Worm (Caenorhabditis elegans) whole organism, dauer: ENCODE data around the gene bir-1.

ENCODE experiments used
- unc-62 ChIP-seq: sonication (generic microtip); optimal IDR thresholded peaks from 2 replicates; lab custom pipeline; 2017; ENCODE audit warnings: missing biosample characterization, missing genetic modification reagents, missing genetic modification characterization

Gene bir-1

DNA sequence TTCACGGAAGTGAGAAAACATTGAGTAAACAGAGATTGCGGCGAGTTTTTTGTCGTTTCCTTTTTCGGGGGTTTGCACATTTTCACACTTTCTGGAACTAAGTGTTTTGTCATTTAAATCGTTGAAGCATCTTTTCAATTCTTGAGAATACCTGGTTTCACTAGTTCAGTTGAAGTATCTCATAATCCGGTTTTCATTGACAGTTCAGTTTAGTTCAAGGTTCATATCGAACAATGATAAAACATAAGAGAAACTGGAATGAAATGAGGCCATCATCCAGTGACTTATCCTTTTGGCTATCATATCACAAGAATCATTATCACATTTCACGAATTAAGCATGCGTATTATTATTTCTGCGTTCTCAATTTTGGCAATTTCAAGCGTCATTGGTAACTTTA lies 22.9 kb downstream of the bir-1 start, which contains the start of gene F46F3.3:
F46F3.3 (plus strand) TSS at position 301 of the 400 bp plus-strand sequence.
- no peak for TF ChIP-seq unc-62 (GFP tag; lab: Kevin White, UChicago)

DNA sequence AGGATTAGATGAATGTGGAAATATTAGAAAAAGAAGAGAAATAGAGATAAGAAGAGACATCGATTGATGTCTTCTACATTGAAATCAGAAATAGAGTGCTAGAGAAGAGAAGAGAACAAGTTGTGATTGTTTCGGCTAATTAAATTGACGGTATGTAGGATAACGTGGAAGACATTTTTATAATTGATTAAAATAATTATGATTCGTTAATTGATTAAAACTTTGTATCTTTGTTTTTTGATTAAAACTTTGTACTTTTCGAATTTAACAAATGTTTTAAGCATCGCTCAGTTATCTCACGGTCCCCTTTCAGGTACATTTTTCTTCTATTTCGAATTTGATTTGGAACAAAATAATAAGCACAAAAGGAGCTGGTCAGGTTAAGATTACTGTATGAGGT lies 28.2 kb downstream of the bir-1 start, which contains the start of gene lgc-44:
lgc-44 (minus strand) TSS at position 101 of the 400 bp plus-strand sequence.
- TF ChIP-seq unc-62 (GFP tag; lab: Kevin White, UChicago) = no peak

DNA sequence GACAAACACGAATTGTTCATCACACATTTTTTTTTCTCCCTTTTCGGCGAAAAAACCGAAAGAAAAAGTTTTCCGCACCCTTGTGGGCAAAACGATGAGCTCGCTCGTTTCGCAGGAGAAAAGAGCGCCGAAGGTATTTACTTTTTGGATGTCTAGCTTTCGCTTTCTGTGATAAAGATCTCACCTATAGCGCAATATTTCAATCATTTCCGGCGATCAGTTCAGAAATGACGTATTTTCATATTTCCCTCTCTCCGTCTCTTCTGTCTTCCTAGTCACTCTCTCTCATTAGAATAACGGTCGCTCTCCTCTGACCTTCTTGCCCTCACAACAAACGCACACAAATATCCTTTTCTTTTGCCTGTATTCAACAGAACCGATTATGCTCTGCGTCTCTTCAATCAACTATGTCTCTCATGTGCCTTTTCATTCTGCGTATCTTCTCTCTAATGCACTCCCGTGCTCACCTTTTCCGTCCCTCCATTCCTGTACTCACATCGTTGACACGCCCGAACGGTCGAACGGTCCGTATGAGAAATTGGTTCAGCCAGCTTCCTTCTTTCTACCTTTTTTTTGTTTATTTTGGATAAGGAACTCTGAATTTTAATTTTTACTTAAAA lies 29.6 kb downstream of the bir-1 start:
- TF ChIP-seq unc-62 (GFP tag; lab: Kevin White, UChicago) = no peak

DNA sequence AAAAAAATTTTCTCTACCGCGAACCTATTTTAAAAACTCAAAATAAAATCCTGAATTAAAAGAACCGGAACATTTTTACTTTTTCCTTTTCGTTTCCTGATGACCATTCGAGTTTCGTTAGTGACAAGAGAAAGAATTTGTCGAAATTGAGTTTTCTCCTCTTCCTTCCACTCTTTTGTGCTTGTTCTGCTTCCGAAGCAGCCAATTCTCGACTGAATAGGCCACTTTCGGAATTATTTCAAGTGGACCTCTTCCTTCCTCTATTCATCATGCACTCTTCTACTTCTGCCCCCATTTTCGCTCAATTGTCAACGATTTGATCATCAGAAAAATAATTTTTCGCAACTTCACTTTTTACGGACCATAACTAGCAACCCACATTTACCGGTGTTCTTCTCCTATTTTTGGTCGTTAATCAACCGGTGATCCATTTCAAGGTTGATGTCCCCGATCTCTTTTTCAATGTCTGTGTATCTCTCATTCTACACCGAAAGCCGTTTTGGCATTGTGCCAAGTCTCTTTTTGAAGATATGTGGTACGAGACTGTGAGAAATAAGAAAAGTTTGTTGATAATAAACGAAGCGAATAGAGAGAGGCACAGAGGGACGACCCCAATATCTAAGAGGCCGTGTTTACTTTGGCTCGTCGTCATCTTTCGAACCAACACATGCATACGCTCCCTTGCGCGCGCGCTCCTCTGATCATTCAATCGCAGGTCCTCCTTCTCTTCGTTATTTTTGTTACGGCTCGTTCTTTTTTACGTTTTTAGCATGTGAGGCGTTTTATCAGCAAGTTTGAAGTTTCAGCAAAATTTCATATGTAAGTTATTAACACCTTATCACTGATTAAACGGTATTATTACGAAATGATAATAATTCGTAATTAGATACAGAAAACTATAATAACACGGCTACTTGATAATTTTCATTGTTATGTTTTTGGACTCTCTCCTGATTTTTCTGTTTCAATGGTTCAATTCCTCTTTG lies 30.6 kb downstream of the bir-1 start:
- no peak for TF ChIP-seq unc-62 (GFP tag; lab: Kevin White, UChicago)

DNA sequence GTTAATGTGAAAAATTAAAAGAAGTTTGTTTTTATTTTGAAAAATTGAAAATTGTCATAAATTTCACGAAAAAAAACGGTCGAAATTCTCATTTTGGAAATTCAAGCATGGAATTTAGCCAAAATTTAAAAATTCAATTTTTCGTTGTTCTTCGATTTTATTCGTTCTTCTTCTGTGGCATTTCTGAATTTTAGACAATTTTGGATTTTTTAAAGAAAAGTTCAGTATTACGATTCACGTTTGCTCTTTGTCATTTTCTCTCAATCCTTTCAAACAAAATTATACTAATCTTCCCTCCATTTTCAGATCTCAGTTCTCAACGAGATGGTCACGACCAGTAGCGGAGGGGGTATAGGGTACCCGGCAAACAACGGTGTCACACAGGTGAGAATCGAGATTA lies 31.4 kb downstream of the bir-1 start, which contains the start of gene ape-1:
ape-1 (plus strand) TSS at position 301 of the 400 bp plus-strand sequence.
- TF ChIP-seq unc-62 (GFP tag; lab: Kevin White, UChicago) = no peak

DNA sequence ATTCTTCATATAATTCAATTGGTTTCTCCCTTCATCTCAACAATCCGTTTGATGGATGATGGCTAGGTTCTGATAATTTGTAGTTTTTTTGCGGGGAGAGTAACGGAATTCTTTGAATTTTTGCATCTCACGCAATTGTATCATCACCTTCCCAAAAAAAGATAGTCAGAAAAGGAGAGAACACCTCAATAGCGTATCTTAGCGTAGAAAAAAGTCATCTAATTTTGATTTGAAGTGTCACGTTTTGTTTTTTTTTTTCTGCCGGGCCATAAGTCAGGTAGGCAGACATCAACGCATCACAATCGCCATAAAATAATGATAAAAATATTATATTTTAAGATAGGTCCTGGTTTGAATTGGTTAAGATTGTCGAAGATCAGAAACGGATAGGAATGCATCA lies 32.2 kb downstream of the bir-1 start:
- no peak for TF ChIP-seq unc-62 (GFP tag; lab: Kevin White, UChicago)

DNA sequence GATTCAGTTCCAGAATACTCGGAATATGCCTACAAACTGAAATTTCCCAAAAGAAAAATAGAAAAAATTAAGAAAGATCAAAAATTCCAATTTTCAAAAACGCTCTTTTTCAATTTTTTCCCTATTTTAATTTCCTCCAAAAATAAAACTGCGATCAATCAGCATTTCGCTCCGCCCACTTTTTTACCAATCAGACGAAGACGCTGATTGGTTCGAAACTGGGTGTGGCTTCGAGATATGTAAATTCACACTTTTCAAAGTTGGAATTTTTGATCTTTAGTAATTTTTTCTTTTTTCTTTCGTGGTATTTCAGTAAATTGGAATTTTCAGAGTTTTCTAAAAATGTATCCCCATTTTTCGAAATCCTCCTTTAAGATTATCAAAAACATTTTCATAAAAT lies 32.8 kb downstream of the bir-1 start:
- TF ChIP-seq unc-62 (GFP tag; lab: Kevin White, UChicago) = no peak

DNA sequence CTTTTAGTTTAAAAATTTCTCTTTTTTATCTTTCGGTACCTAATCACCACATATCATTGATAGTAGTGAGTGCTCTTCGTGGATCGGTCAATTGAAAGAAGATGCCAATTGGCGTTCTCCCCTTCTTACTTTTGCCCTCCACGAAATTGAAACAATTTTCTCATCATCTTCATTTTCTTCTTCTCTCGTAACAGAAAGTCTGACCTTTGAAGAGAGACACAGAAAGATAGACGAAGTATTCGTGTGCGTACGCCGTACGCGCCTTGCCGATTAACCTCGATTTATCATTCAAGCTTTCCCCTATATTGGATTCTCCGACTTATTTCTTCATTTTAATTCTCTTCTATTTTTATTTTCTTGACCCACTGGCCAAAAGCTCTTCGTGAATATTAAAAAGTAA lies 33.2 kb downstream of the bir-1 start:
- TF ChIP-seq unc-62 (GFP tag; lab: Kevin White, UChicago) = no peak

DNA sequence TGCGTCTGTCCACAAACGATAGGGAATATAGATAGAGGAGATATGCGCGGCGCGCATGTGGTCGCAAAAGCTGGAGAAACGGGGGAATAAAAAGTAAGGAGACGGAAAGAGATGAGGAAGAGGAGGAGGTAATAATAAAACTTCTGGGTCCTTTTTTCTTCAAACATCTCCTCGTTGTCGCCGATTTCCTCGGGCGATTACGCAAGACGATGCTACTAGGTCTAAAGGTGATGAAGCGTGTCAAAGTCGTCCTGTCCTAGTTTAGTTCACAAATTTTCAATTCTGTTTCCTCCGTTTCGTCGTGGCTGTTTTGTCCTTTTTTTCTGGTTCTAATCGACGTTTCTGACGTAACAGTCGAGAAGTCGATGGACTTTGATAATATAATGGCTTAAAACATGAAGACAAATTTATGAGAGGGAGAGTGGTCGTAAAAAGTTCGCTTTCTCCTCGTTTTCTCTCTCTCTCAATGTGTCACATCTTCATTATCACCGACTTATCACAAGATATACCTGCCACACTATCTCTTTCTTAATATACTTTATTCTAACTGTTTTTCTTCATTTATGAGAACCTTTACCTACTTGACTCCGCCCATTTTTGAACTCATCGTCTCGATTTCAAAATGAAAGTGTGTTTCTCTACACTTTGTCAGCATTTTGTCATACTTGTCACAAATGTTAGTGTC lies 36.4 kb downstream of the bir-1 start:
- no peak for TF ChIP-seq unc-62 (GFP tag; lab: Kevin White, UChicago)

DNA sequence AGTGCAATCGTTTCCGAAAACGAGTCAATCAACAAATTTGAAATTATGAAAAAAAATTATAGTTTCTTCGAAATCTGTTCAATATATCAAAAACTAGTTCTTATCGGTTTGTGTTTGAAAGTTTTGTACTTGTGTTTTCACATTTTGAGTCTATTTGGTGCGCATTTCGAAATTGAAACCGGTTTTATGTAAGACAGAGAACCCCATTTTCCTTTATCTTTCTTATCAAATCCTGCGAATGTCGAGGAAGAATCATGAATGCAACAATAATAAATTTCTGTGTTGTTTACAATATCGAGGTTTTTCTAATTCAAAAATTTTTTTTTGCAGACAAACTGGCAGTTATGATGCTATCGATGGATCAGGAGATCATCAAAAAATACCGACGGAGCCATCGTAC lies 38.6 kb downstream of the bir-1 start:
- no peak for TF ChIP-seq unc-62 (GFP tag; lab: Kevin White, UChicago)

DNA sequence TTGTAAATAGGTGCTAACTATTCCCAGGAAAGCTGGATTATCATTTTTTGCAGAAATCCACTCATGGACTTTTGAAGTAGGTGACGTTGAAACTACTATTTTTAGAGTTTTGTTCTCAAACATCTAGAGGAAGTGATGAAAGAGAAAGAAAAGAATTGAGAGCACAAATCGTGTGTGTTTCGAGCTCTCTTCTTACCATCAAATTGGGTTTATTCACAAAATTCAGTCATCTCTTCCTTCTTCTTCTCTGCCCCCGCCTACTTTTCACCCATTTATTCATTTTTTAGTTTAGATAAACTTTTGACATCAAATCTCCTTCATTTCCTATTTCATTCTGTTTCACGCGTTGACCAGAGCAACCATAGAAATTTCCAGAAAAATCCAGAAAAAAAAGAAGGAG lies 42.6 kb downstream of the bir-1 start, which contains the start of gene W05E10.2:
W05E10.2 (plus strand) TSS at position 301 of the 400 bp plus-strand sequence.
- no peak for TF ChIP-seq unc-62 (GFP tag; lab: Kevin White, UChicago)

DNA sequence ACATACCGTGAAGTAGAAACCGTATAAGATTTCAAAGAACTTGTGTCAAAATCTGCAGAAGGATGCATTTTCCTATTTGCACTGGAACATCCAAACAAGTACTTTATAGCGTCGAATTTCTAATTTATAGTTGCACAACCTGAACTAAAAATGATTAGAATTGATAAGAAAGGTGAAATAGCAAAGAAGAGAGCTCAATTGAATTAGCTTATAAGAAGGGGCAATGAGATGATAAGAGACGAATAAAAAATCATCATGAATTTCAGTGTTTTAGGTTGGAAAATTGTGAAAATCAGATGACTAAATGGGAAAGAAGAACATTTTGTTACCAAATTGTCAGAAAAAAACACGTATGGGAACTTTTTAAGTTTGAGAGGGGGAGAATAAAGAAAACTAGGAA lies 47.3 kb downstream of the bir-1 start, which contains the start of gene W05E10.1:
W05E10.1 (minus strand) TSS at position 139 of the 400 bp plus-strand sequence.
- TF ChIP-seq unc-62 (GFP tag; lab: Kevin White, UChicago) = no peak
